Fruit fly (Drosophila melanogaster) whole organism, prepupa: ENCODE data around the gene Cse1.

Experiments
- Blimp-1 ChIP-seq: fragments of 200-800 bp; sonication (Bioruptor generic); optimal IDR thresholded peaks from 3 replicates; lab custom pipeline; 2017; ENCODE audit warnings: missing biosample characterization, missing genetic modification characterization, mild to moderate bottlenecking, moderate library complexity, missing genetic modification reagents
- CG10631 ChIP-seq: fragments of 200-800 bp; sonication (Bioruptor generic); optimal IDR thresholded peaks from 2 replicates; lab custom pipeline; 2016; ENCODE audit warnings: missing biosample characterization, missing genetic modification characterization
- CG11294 ChIP-seq: fragments of 200-800 bp; sonication (Bioruptor generic); IDR thresholded peaks from 2 replicates; pipeline ENCODE4 v1.3.6; 2022; ENCODE audit warnings: missing biosample characterization, missing genetic modification characterization
- CG11762 ChIP-seq: fragments of 200-800 bp; sonication (Bioruptor generic); optimal IDR thresholded peaks from 3 replicates; lab custom pipeline; 2016; ENCODE audit warnings: missing biosample characterization, missing genetic modification characterization; ENCODE audit not compliant: insufficient read depth
- CG15336 ChIP-seq: fragments of 200-800 bp; sonication (Bioruptor generic); IDR thresholded peaks from 2 replicates; pipeline ENCODE4 v1.3.6; 2022; ENCODE audit warnings: missing biosample characterization, missing genetic modification characterization
- CG1621 ChIP-seq: fragments of 200-800 bp; sonication (Bioruptor generic); optimal IDR thresholded peaks from 3 replicates; lab custom pipeline; 2018; ENCODE audit warnings: missing biosample characterization, mild to moderate bottlenecking, missing genetic modification characterization
- CG16779 ChIP-seq: fragments of 200-800 bp; sonication (Bioruptor generic); optimal IDR thresholded peaks from 3 replicates; lab custom pipeline; 2017; ENCODE audit warnings: missing biosample characterization, mild to moderate bottlenecking, missing genetic modification characterization
- CG3032 ChIP-seq: fragments of 200-800 bp; optimal IDR thresholded peaks from 2 replicates; lab custom pipeline; 2019; ENCODE audit warnings: missing biosample characterization, mild to moderate bottlenecking, missing genetic modification characterization, moderate library complexity
- CG31627 ChIP-seq: fragments of 200-800 bp; sonication (Bioruptor generic); optimal IDR thresholded peaks from 3 replicates; lab custom pipeline; 2016; ENCODE audit warnings: missing biosample characterization, missing genetic modification characterization
- CG32006 ChIP-seq: fragments of 200-800 bp; sonication (Bioruptor generic); optimal IDR thresholded peaks from 3 replicates; lab custom pipeline; 2017; ENCODE audit warnings: missing biosample characterization, mild to moderate bottlenecking, missing genetic modification characterization
- CG34406 ChIP-seq: fragments of 200-800 bp; sonication (Bioruptor generic); optimal IDR thresholded peaks from 3 replicates; lab custom pipeline; 2016; ENCODE audit warnings: missing biosample characterization, missing genetic modification characterization
- CG4318 ChIP-seq: fragments of 200-800 bp; sonication (Bioruptor generic); optimal IDR thresholded peaks from 3 replicates; lab custom pipeline; 2017; ENCODE audit warnings: missing biosample characterization, mild to moderate bottlenecking, missing genetic modification characterization
- CG6163 ChIP-seq: fragments of 200-800 bp; sonication (Bioruptor generic); IDR thresholded peaks from 3 replicates; pipeline ENCODE4 v1.3.6; 2022; ENCODE audit warnings: missing biosample characterization, missing genetic modification characterization
- CG6276 ChIP-seq: fragments of 200-800 bp; sonication (Bioruptor generic); optimal IDR thresholded peaks from 2 replicates; lab custom pipeline; 2017; ENCODE audit warnings: missing biosample characterization, mild to moderate bottlenecking, missing genetic modification characterization
- CG6792 ChIP-seq: fragments of 200-800 bp; sonication (Bioruptor generic); optimal IDR thresholded peaks from 3 replicates; lab custom pipeline; 2016; ENCODE audit warnings: missing biosample characterization, missing genetic modification characterization
- CG6808 ChIP-seq: fragments of 200-800 bp; sonication (Bioruptor generic); optimal IDR thresholded peaks from 3 replicates; lab custom pipeline; 2017; ENCODE audit warnings: missing biosample characterization, missing genetic modification characterization, mild to moderate bottlenecking, moderate library complexity, missing genetic modification reagents
- CG6854 ChIP-seq: fragments of 200-800 bp; sonication (Bioruptor generic); optimal IDR thresholded peaks from 2 replicates; lab custom pipeline; 2017; ENCODE audit warnings: missing biosample characterization, mild to moderate bottlenecking, missing genetic modification characterization
- CG7368 ChIP-seq: fragments of 200-800 bp; sonication (Bioruptor generic); optimal IDR thresholded peaks from 3 replicates; lab custom pipeline; 2016; ENCODE audit warnings: missing biosample characterization, missing genetic modification characterization
- CG8119 ChIP-seq: fragments of 200-800 bp; sonication (Bioruptor generic); IDR thresholded peaks from 3 replicates; pipeline ENCODE4 v1.3.6; 2022; ENCODE audit warnings: missing biosample characterization, missing genetic modification characterization
- CG8319 ChIP-seq: fragments of 200-800 bp; sonication (Bioruptor generic); optimal IDR thresholded peaks from 3 replicates; lab custom pipeline; 2016; ENCODE audit warnings: missing biosample characterization, missing genetic modification characterization
- Eip78C ChIP-seq: fragments of 200-800 bp; sonication (Bioruptor generic); peaks from one replicate; lab custom pipeline; 2016; ENCODE audit warnings: missing biosample characterization, missing genetic modification characterization
- Eip93F ChIP-seq: fragments of 200-800 bp; sonication (Bioruptor generic); optimal IDR thresholded peaks from 2 replicates; lab custom pipeline; 2016; ENCODE audit warnings: missing biosample characterization, mild to moderate bottlenecking, missing genetic modification characterization
- Ets21C ChIP-seq: fragments of 200-800 bp; sonication (Bioruptor generic); optimal IDR thresholded peaks from 3 replicates; lab custom pipeline; 2016; ENCODE audit warnings: missing biosample characterization, missing genetic modification characterization
- Ets96B ChIP-seq: fragments of 200-800 bp; optimal IDR thresholded peaks from 2 replicates; lab custom pipeline; 2019; ENCODE audit warnings: missing biosample characterization, mild to moderate bottlenecking, missing genetic modification characterization, moderate library complexity
- Gug ChIP-seq: fragments of 200-800 bp; sonication (Bioruptor generic); IDR thresholded peaks from 2 replicates; pipeline ENCODE4 v1.3.6; 2022; ENCODE audit warnings: missing biosample characterization, missing genetic modification characterization
- Hr39 ChIP-seq: fragments of 200-800 bp; sonication (Bioruptor generic); optimal IDR thresholded peaks from 2 replicates; lab custom pipeline; 2016; ENCODE audit warnings: missing biosample characterization, missing genetic modification characterization
- Hr4 ChIP-seq: fragments of 200-800 bp; sonication (Bioruptor generic); optimal IDR thresholded peaks from 3 replicates; lab custom pipeline; 2016; ENCODE audit warnings: missing biosample characterization, missing genetic modification characterization
- Lpt ChIP-seq: fragments of 200-800 bp; sonication (Bioruptor generic); optimal IDR thresholded peaks from 3 replicates; lab custom pipeline; 2016; ENCODE audit warnings: missing biosample characterization, missing genetic modification characterization
- Met ChIP-seq: fragments of 200-800 bp; sonication (Bioruptor generic); optimal IDR thresholded peaks from 3 replicates; lab custom pipeline; 2016; ENCODE audit warnings: missing biosample characterization, missing genetic modification characterization
- OdsH ChIP-seq: fragments of 200-800 bp; sonication (Bioruptor generic); optimal IDR thresholded peaks from 3 replicates; lab custom pipeline; 2016; ENCODE audit warnings: missing biosample characterization, missing genetic modification characterization
- Sox102F ChIP-seq: fragments of 200-800 bp; sonication (Bioruptor generic); optimal IDR thresholded peaks from 2 replicates; lab custom pipeline; 2016; ENCODE audit warnings: missing biosample characterization, mild to moderate bottlenecking, missing genetic modification characterization
- Sox14 ChIP-seq: fragments of 200-800 bp; sonication (Bioruptor generic); optimal IDR thresholded peaks from 3 replicates; lab custom pipeline; 2016; ENCODE audit warnings: missing biosample characterization, missing genetic modification characterization
- Sox15 ChIP-seq: fragments of 200-800 bp; sonication (Bioruptor generic); optimal IDR thresholded peaks from 3 replicates; lab custom pipeline; 2016; ENCODE audit warnings: missing biosample characterization, missing genetic modification characterization
- achi ChIP-seq: fragments of 200-800 bp; sonication (Bioruptor generic); optimal IDR thresholded peaks from 3 replicates; lab custom pipeline; 2016; ENCODE audit warnings: missing biosample characterization, missing genetic modification characterization
- acj6 ChIP-seq: fragments of 200-800 bp; sonication (Bioruptor generic); optimal IDR thresholded peaks from 3 replicates; lab custom pipeline; 2016; ENCODE audit warnings: missing biosample characterization, missing genetic modification characterization
- cyc ChIP-seq: fragments of 200-800 bp; sonication (Bioruptor generic); optimal IDR thresholded peaks from 3 replicates; lab custom pipeline; 2016; ENCODE audit warnings: missing biosample characterization, missing genetic modification characterization
- dac ChIP-seq: fragments of 200-800 bp; sonication (Bioruptor generic); optimal IDR thresholded peaks from 2 replicates; lab custom pipeline; 2017; ENCODE audit warnings: missing biosample characterization, mild to moderate bottlenecking, missing genetic modification characterization
- dsx ChIP-seq: fragments of 200-800 bp; optimal IDR thresholded peaks from 3 replicates; lab custom pipeline; 2019; ENCODE audit warnings: missing biosample characterization, mild to moderate bottlenecking, missing genetic modification characterization, moderate library complexity; ENCODE audit not compliant: poor library complexity, severe bottlenecking
- eg ChIP-seq: fragments of 200-800 bp; sonication (Bioruptor generic); IDR thresholded peaks from 3 replicates; pipeline ENCODE4 v1.3.6; 2022; ENCODE audit warnings: missing biosample characterization, missing genetic modification characterization
- esn ChIP-seq: fragments of 200-800 bp; sonication (Bioruptor generic); optimal IDR thresholded peaks from 2 replicates; lab custom pipeline; 2016; ENCODE audit warnings: missing biosample characterization, mild to moderate bottlenecking, missing genetic modification characterization, moderate library complexity
- fd59A ChIP-seq: fragments of 200-800 bp; sonication (Bioruptor generic); optimal IDR thresholded peaks from 2 replicates; lab custom pipeline; 2017; ENCODE audit warnings: missing biosample characterization, mild to moderate bottlenecking, missing genetic modification characterization, missing genetic modification reagents
- fd85E ChIP-seq: fragments of 200-800 bp; sonication (Bioruptor generic); optimal IDR thresholded peaks from 3 replicates; lab custom pipeline; 2016; ENCODE audit warnings: missing biosample characterization, missing genetic modification characterization
- fkh ChIP-seq: fragments of 200-800 bp; sonication (Bioruptor generic); optimal IDR thresholded peaks from 3 replicates; lab custom pipeline; 2017; ENCODE audit warnings: missing biosample characterization, mild to moderate bottlenecking, missing genetic modification characterization, moderate library complexity
- lz ChIP-seq: fragments of 200-800 bp; sonication (Bioruptor generic); optimal IDR thresholded peaks from 3 replicates; lab custom pipeline; 2016; ENCODE audit warnings: missing biosample characterization, missing genetic modification characterization
- net ChIP-seq: fragments of 200-800 bp; sonication (Bioruptor generic); optimal IDR thresholded peaks from 3 replicates; lab custom pipeline; 2016; ENCODE audit warnings: missing biosample characterization, missing genetic modification characterization
- salr ChIP-seq, 2 experiments: fragments of 200-800 bp; sonication (Bioruptor generic); optimal IDR thresholded peaks; 3 replicates each; lab custom pipeline; 2016 to 2018; ENCODE audit warnings: missing biosample characterization in 2 of 2, missing genetic modification characterization in 2 of 2, mild to moderate bottlenecking in 1 of 2
- spab ChIP-seq: fragments of 200-800 bp; sonication (Bioruptor generic); optimal IDR thresholded peaks from 2 replicates; lab custom pipeline; 2017; ENCODE audit warnings: missing biosample characterization, mild to moderate bottlenecking, missing genetic modification characterization, missing genetic modification reagents
- topi ChIP-seq: fragments of 200-800 bp; sonication (Bioruptor generic); optimal IDR thresholded peaks from 3 replicates; lab custom pipeline; 2016; ENCODE audit warnings: missing biosample characterization, missing genetic modification characterization
- vri ChIP-seq: fragments of 200-800 bp; sonication (Bioruptor generic); optimal IDR thresholded peaks from 3 replicates; lab custom pipeline; 2016; ENCODE audit warnings: missing biosample characterization, mild to moderate bottlenecking, missing genetic modification characterization

The Cse1 gene

dm6 chr2L:16824905-16825333, at the start of gene Cse1:
TSS of gene Cse1 (minus strand) at chr2L:16825207.
- TF ChIP-seq CG34406 (GFP tag; lab: Kevin White, UChicago): no peak
- TF ChIP-seq Lpt: no peak
- no peak for TF ChIP-seq Ets21C
- TF ChIP-seq CG6854: peak; percentile 16
- no peak for TF ChIP-seq lz (GFP tag; lab: Kevin White, UChicago)
- no peak for TF ChIP-seq Gug (GFP tag; lab: Robert Waterston, UW)
- TF ChIP-seq Sox15 (GFP tag; lab: Kevin White, UChicago): no peak
- peak; percentile 28 for TF ChIP-seq topi (GFP tag; lab: Kevin White, UChicago)
- TF ChIP-seq CG11762: no peak
- peak; percentile 29 for TF ChIP-seq Sox14 (GFP tag; lab: Kevin White, UChicago)
- no peak for TF ChIP-seq vri (GFP tag; lab: Kevin White, UChicago)
- TF ChIP-seq, all 60 proteins: peak for 3

- TF ChIP-seq CG3032 (tag; lab: Kevin White, UChicago) (no peak), CG7368 (no peak), fkh (no peak), CG11294 (GFP tag; lab: Robert Waterston, UW) (no peak; the same call in 1 of the 2 replicates), CG6276 (peak; percentile 28), topi (GFP tag; lab: Kevin White, UChicago) (no peak), CG32006 (GFP tag; lab: Kevin White, UChicago) (peak; percentile 58), achi (peak; percentile 45), Met (no peak), dsx (GFP tag; lab: Kevin White, UChicago) (no peak), Sox14 (GFP tag; lab: Kevin White, UChicago) (no peak), CG6792 (GFP tag; lab: Kevin White, UChicago) (no peak), CG10631 (GFP tag; lab: Kevin White, UChicago) (peak; percentile 51), Eip78C (peak; percentile 85), Ets21C (no peak), Blimp-1 (GFP tag; lab: Kevin White, UChicago) (no peak), CG34406 (GFP tag; lab: Kevin White, UChicago) (peak; percentile 16), CG11762 (no peak), net (peak; percentile 42), CG6808 (GFP tag; lab: Kevin White, UChicago) (no peak), CG31627 (no peak), esn (no peak), CG1621 (tag; lab: Kevin White, UChicago) (no peak), Eip93F (GFP tag; lab: Kevin White, UChicago) (no peak), Hr39 (GFP tag; lab: Kevin White, UChicago) (no peak), fd59A (GFP tag; lab: Kevin White, UChicago) (no peak), dac (GFP tag; lab: Kevin White, UChicago) (no peak), OdsH (GFP tag; lab: Kevin White, UChicago) (peak; percentile 34), cyc (GFP tag; lab: Kevin White, UChicago) (no peak), Hr4 (peak; percentile 46), vri (GFP tag; lab: Kevin White, UChicago) (no peak), eg (GFP tag; lab: Robert Waterston, UW) (peak; percentile 43), Sox102F (no peak), CG6163 (GFP tag; lab: Robert Waterston, UW) (no peak), salr (GFP tag; optimal IDR thresholded peaks at IDR 0.05; lab: Kevin White, UChicago) (peak in 1 of 2 experiments; percentile 64), CG15336 (peak; percentile 70), CG16779 (tag; lab: Kevin White, UChicago) (no peak), CG8319 (no peak), fd85E (GFP tag; lab: Kevin White, UChicago) (no peak), CG4318 (GFP tag; lab: Kevin White, UChicago) (peak; percentile 35), acj6 (GFP tag; lab: Kevin White, UChicago) (peak; percentile 2), spab (GFP tag; lab: Kevin White, UChicago) (no peak), CG8119 (GFP tag; lab: Robert Waterston, UW) (peak; percentile 74), lz (GFP tag; lab: Kevin White, UChicago) (no peak), Gug (GFP tag; lab: Robert Waterston, UW) (peak; percentile 54), Ets96B (tag; lab: Kevin White, UChicago) (no peak)
These were observed 43.9 kb upstream of the Cse1 start for dm6 chr2L:16868897-16869324.
